Worm (Caenorhabditis elegans): ENCODE data around the gene rcd-1.

- TF ChIP-seq nhr-12 (tag; optimal IDR thresholded peaks at IDR 0.05): no peak
- no peak for TF ChIP-seq ztf-11 (tag; optimal IDR thresholded peaks at IDR 0.05)
- TF ChIP-seq ama-1 (optimal IDR thresholded peaks at IDR 0.05): no peak
- no peak for TF ChIP-seq ces-1 (GFP tag; optimal IDR thresholded peaks at IDR 0.05)
- no peak for TF ChIP-seq lin-39 (tag; optimal IDR thresholded peaks at IDR 0.05)
- TF ChIP-seq xbp-1 (tag; optimal IDR thresholded peaks at IDR 0.05): no peak
- no peak for TF ChIP-seq nhr-47 (tag; optimal IDR thresholded peaks at IDR 0.05)
- TF ChIP-seq ceh-63 (GFP tag; optimal IDR thresholded peaks at IDR 0.05): no peak
- no peak for TF ChIP-seq nhr-76 (tag; optimal IDR thresholded peaks at IDR 0.05)
- TF ChIP-seq blmp-1 (tag; optimal IDR thresholded peaks at IDR 0.05): no peak
- TF ChIP-seq fos-1 (tag; optimal IDR thresholded peaks at IDR 0.05): no peak
- TF ChIP-seq nhr-71 (tag; optimal IDR thresholded peaks at IDR 0.05): no peak
- no peak for TF ChIP-seq hlh-17 (GFP tag; optimal IDR thresholded peaks at IDR 0.05; ENCODE audit: borderline replicate concordance)
Measured at ce11 chrII:3705320-3705719, 48.4 kb upstream of the rcd-1 start, which contains the start of gene srx-108.
